Worm (Caenorhabditis elegans): ENCODE results near the gene irld-51.

ce11 chrII:2973940-2974402 is 21.4 kb upstream of the irld-51 start:
- TF ChIP-seq mdl-1 (tag; optimal IDR thresholded peaks at IDR 0.05), result peak; percentile 89 to 99
- no peak for TF ChIP-seq nhr-28 (tag; optimal IDR thresholded peaks at IDR 0.05)
- TF ChIP-seq tbx-2 (tag; optimal IDR thresholded peaks at IDR 0.05), result peak; percentile 98
- peak; percentile 96 for TF ChIP-seq ceh-88 (GFP tag; IDR thresholded peaks at IDR 0.05)
- TF ChIP-seq pqm-1 (tag; optimal IDR thresholded peaks at IDR 0.05), result no peak
- peak; percentile 87 for TF ChIP-seq unc-62 (GFP tag; optimal IDR thresholded peaks at IDR 0.05)

Measured in whole organism, L1 larva.